Fruit fly (Drosophila melanogaster) whole organism, embryonic: ENCODE data around the gene Prim1.

ENCODE experiments used
- Awh ChIP-seq: fragments of 200-800 bp; sonication (Bioruptor generic); IDR thresholded peaks from 2 replicates; pipeline ENCODE4, ENCODE4 v1.3.6; 2022; ENCODE audit warnings: missing biosample characterization, missing genetic modification characterization
- CG10209 ChIP-seq: fragments of 200-800 bp; sonication (Bioruptor generic); optimal IDR thresholded peaks from 3 replicates; lab custom pipeline; 2017; ENCODE audit warnings: missing biosample characterization, mild to moderate bottlenecking, missing genetic modification characterization, missing genetic modification reagents
- CG13123 ChIP-seq: fragments of 200-800 bp; sonication (Bioruptor generic); optimal IDR thresholded peaks from 2 replicates; lab custom pipeline; 2016; ENCODE audit warnings: missing biosample characterization, missing genetic modification characterization
- CG13424 ChIP-seq: fragments of 200-800 bp; sonication (Bioruptor generic); optimal IDR thresholded peaks from 2 replicates; lab custom pipeline; 2019; ENCODE audit warnings: missing biosample characterization, mild to moderate bottlenecking, missing genetic modification characterization, moderate library complexity
- CG13894 ChIP-seq: fragments of 200-800 bp; sonication (Bioruptor generic); optimal IDR thresholded peaks from 3 replicates; lab custom pipeline; 2018; ENCODE audit warnings: missing biosample characterization, mild to moderate bottlenecking, missing genetic modification characterization, moderate library complexity
- CG14050 ChIP-seq: fragments of 200-800 bp; sonication (Bioruptor generic); IDR thresholded peaks from 3 replicates; pipeline ENCODE4 v1.3.6; 2022; ENCODE audit warnings: missing biosample characterization, missing genetic modification characterization
- CG15269 ChIP-seq: fragments of 200-800 bp; sonication (Bioruptor generic); optimal IDR thresholded peaks from 2 replicates; lab custom pipeline; 2018; ENCODE audit warnings: missing biosample characterization, mild to moderate bottlenecking, missing genetic modification characterization, moderate library complexity
- CG16779 ChIP-seq: fragments of 200-800 bp; sonication (Bioruptor generic); IDR thresholded peaks from 2 replicates; pipeline ENCODE4 v1.3.6; 2022; ENCODE audit warnings: missing biosample characterization, missing genetic modification characterization
- CG2129 ChIP-seq: fragments of 200-800 bp; sonication (Bioruptor generic); IDR thresholded peaks from 2 replicates; pipeline ENCODE4 v1.3.6; 2022; ENCODE audit warnings: missing biosample characterization, missing genetic modification characterization; ENCODE audit not compliant: partially characterized antibody
- CG3163 ChIP-seq: fragments of 200-800 bp; sonication (Bioruptor generic); optimal IDR thresholded peaks from 3 replicates; lab custom pipeline; 2016; ENCODE audit warnings: missing biosample characterization, missing genetic modification characterization
- CG34376 ChIP-seq: fragments of 200-800 bp; sonication (Bioruptor generic); optimal IDR thresholded peaks from 2 replicates; lab custom pipeline; 2018; ENCODE audit warnings: missing biosample characterization, mild to moderate bottlenecking, missing genetic modification characterization
- CG3847 ChIP-seq: fragments of 200-800 bp; sonication (Bioruptor generic); IDR thresholded peaks from 2 replicates; pipeline ENCODE4 v1.3.6; 2022; ENCODE audit warnings: missing biosample characterization, missing genetic modification characterization
- CG4730 ChIP-seq: fragments of 200-800 bp; sonication (Bioruptor generic); IDR thresholded peaks from 2 replicates; pipeline ENCODE4 v1.3.6; 2022; ENCODE audit warnings: missing biosample characterization, missing genetic modification characterization
- CG5953 ChIP-seq: fragments of 200-800 bp; sonication (Bioruptor generic); IDR thresholded peaks from 2 replicates; pipeline ENCODE4 v1.3.6; 2022; ENCODE audit warnings: missing biosample characterization, missing genetic modification characterization
- CG8478 ChIP-seq: fragments of >200 bp; optimal IDR thresholded peaks from 2 replicates; lab custom pipeline; 2018
- CG8765 ChIP-seq: fragments of 200-800 bp; sonication (Bioruptor generic); IDR thresholded peaks from 2 replicates; pipeline ENCODE4 v1.3.6; 2022; ENCODE audit warnings: missing biosample characterization, missing genetic modification characterization
- CG9932 ChIP-seq: fragments of 200-800 bp; sonication (Bioruptor generic); IDR thresholded peaks from 2 replicates; pipeline ENCODE4 v1.3.6; 2022; ENCODE audit warnings: missing biosample characterization, missing genetic modification characterization
- Dbx ChIP-seq: fragments of 200-800 bp; sonication (Bioruptor generic); IDR thresholded peaks from 3 replicates; pipeline ENCODE4 v1.3.6; 2022; ENCODE audit warnings: missing biosample characterization, missing genetic modification characterization
- Doc2 ChIP-seq: fragments of 200-800 bp; sonication (Bioruptor generic); IDR thresholded peaks from 2 replicates; pipeline ENCODE4 v1.3.6; 2022; ENCODE audit warnings: missing biosample characterization, missing genetic modification characterization
- Gsc ChIP-seq: fragments of 200-800 bp; sonication (Bioruptor generic); IDR thresholded peaks from 2 replicates; pipeline ENCODE4 v1.3.6; 2022; ENCODE audit warnings: missing biosample characterization, missing genetic modification characterization
- HHEX ChIP-seq: fragments of 200-800 bp; sonication (Bioruptor generic); optimal IDR thresholded peaks from 3 replicates; lab custom pipeline; 2017; ENCODE audit warnings: missing biosample characterization, mild to moderate bottlenecking, missing genetic modification characterization, missing genetic modification reagents
- HLHmδ ChIP-seq: fragments of 200-800 bp; sonication (Bioruptor generic); optimal IDR thresholded peaks from 2 replicates; lab custom pipeline; 2018; ENCODE audit warnings: missing biosample characterization, mild to moderate bottlenecking, missing genetic modification characterization, moderate library complexity
- Lpt ChIP-seq: fragments of >200 bp; optimal IDR thresholded peaks from 2 replicates; lab custom pipeline; 2018; ENCODE audit warnings: missing biosample characterization, missing genetic modification characterization
- NFAT ChIP-seq: fragments of 200-800 bp; sonication (Bioruptor generic); IDR thresholded peaks from 2 replicates; pipeline ENCODE4 v1.3.6; 2022; ENCODE audit warnings: missing biosample characterization, missing genetic modification characterization
- NK7.1 ChIP-seq: fragments of 200-800 bp; sonication (Bioruptor generic); optimal IDR thresholded peaks from 3 replicates; lab custom pipeline; 2016; ENCODE audit warnings: missing biosample characterization, missing genetic modification characterization
- ab ChIP-seq: fragments of 200-800 bp; sonication (Bioruptor generic); optimal IDR thresholded peaks from 2 replicates; lab custom pipeline; 2016; ENCODE audit warnings: missing biosample characterization, missing genetic modification characterization
- btn ChIP-seq: fragments of 200-800 bp; sonication (Bioruptor generic); optimal IDR thresholded peaks from 2 replicates; lab custom pipeline; 2016; ENCODE audit warnings: missing biosample characterization, missing genetic modification characterization
- chif ChIP-seq, 2 experiments: fragments of 200-800 bp; sonication (Bioruptor generic); optimal IDR thresholded peaks; 3 replicates each; lab custom pipeline; 2016; ENCODE audit warnings: missing biosample characterization in 2 of 2, missing genetic modification characterization in 2 of 2
- dmrt11E ChIP-seq: fragments of 200-800 bp; sonication (Bioruptor generic); optimal IDR thresholded peaks from 3 replicates; lab custom pipeline; 2018; ENCODE audit warnings: missing biosample characterization, mild to moderate bottlenecking, missing genetic modification characterization, moderate library complexity
- emc ChIP-seq: fragments of 200-800 bp; sonication (Bioruptor generic); optimal IDR thresholded peaks from 2 replicates; lab custom pipeline; 2016; ENCODE audit warnings: missing biosample characterization, missing genetic modification characterization
- ems ChIP-seq: fragments of 200-800 bp; sonication (Bioruptor generic); optimal IDR thresholded peaks from 3 replicates; lab custom pipeline; 2016; ENCODE audit warnings: missing biosample characterization, missing genetic modification characterization
- ewg ChIP-seq: fragments of 200-800 bp; sonication (Bioruptor generic); optimal IDR thresholded peaks from 3 replicates; lab custom pipeline; 2017; ENCODE audit warnings: mild to moderate bottlenecking, missing biosample characterization, missing genetic modification reagents, missing genetic modification characterization
- gcm2 ChIP-seq: fragments of 200-800 bp; sonication (Bioruptor generic); optimal IDR thresholded peaks from 2 replicates; lab custom pipeline; 2016; ENCODE audit warnings: missing biosample characterization, missing genetic modification characterization
- gfzf ChIP-seq: fragments of 200-800 bp; sonication (Bioruptor generic); optimal IDR thresholded peaks from 2 replicates; lab custom pipeline; 2016; ENCODE audit warnings: missing biosample characterization, mild to moderate bottlenecking, missing genetic modification characterization, moderate library complexity
- gsb ChIP-seq: fragments of 200-800 bp; sonication (Bioruptor generic); IDR thresholded peaks from 2 replicates; pipeline ENCODE4 v1.3.6; 2022; ENCODE audit warnings: missing biosample characterization, missing genetic modification characterization
- kni ChIP-seq: fragments of 200-800 bp; sonication (Bioruptor generic); optimal IDR thresholded peaks from 3 replicates; lab custom pipeline; 2017; ENCODE audit warnings: mild to moderate bottlenecking, missing biosample characterization, missing genetic modification reagents, missing genetic modification characterization
- mirr ChIP-seq: fragments of 200-800 bp; sonication (Bioruptor generic); optimal IDR thresholded peaks from 3 replicates; lab custom pipeline; 2018; ENCODE audit warnings: missing biosample characterization, mild to moderate bottlenecking, missing genetic modification characterization
- nerfin-2 ChIP-seq: fragments of 200-800 bp; sonication (Bioruptor generic); IDR thresholded peaks from 2 replicates; pipeline ENCODE4 v1.3.6; 2022; ENCODE audit warnings: missing biosample characterization, missing genetic modification characterization; ENCODE audit not compliant: partially characterized antibody
- org-1 ChIP-seq: fragments of 200-800 bp; sonication (Bioruptor generic); optimal IDR thresholded peaks from 2 replicates; lab custom pipeline; 2017; ENCODE audit warnings: missing biosample characterization, missing genetic modification characterization
- p53 ChIP-seq: fragments of 200-800 bp; sonication (Bioruptor generic); optimal IDR thresholded peaks from 2 replicates; lab custom pipeline; 2016; ENCODE audit warnings: missing biosample characterization, missing genetic modification characterization
- pfk ChIP-seq: fragments of 200-800 bp; sonication (Bioruptor generic); optimal IDR thresholded peaks from 2 replicates; lab custom pipeline; 2018; ENCODE audit warnings: missing biosample characterization, mild to moderate bottlenecking, missing genetic modification characterization, moderate library complexity
- sens ChIP-seq: fragments of 200-800 bp; sonication (Bioruptor generic); peaks from one replicate; lab custom pipeline; 2016; ENCODE audit warnings: missing biosample characterization, missing genetic modification characterization
- sim ChIP-seq: fragments of 200-800 bp; sonication (Bioruptor generic); IDR thresholded peaks from 2 replicates; pipeline ENCODE4 v1.3.6; 2022; ENCODE audit warnings: missing biosample characterization, missing genetic modification characterization
- so ChIP-seq: fragments of 200-800 bp; sonication (Bioruptor generic); IDR thresholded peaks from 3 replicates; pipeline ENCODE4 v1.3.6; 2022; ENCODE audit warnings: missing biosample characterization, missing genetic modification characterization
- sqz ChIP-seq: fragments of 200-800 bp; sonication (Bioruptor generic); optimal IDR thresholded peaks from 3 replicates; lab custom pipeline; 2018; ENCODE audit warnings: missing biosample characterization, mild to moderate bottlenecking, missing genetic modification characterization
- ssp ChIP-seq: fragments of 200-800 bp; sonication (Bioruptor generic); IDR thresholded peaks from 2 replicates; pipeline ENCODE4 v1.3.6; 2022; ENCODE audit warnings: missing biosample characterization, missing genetic modification characterization
- tin ChIP-seq: fragments of 200-800 bp; sonication (Bioruptor generic); optimal IDR thresholded peaks from 3 replicates; lab custom pipeline; 2016; ENCODE audit warnings: missing biosample characterization, missing genetic modification characterization
- tio ChIP-seq: fragments of 200-800 bp; sonication (Bioruptor generic); optimal IDR thresholded peaks from 2 replicates; lab custom pipeline; 2017; ENCODE audit warnings: missing biosample characterization, missing genetic modification characterization, inconsistent platforms
- tna ChIP-seq: fragments of 200-800 bp; sonication (Bioruptor generic); IDR thresholded peaks from 2 replicates; pipeline ENCODE4 v1.3.6; 2022; ENCODE audit warnings: missing biosample characterization, missing genetic modification characterization; ENCODE audit not compliant: partially characterized antibody
- unc-4 ChIP-seq: fragments of 200-800 bp; sonication (Bioruptor generic); IDR thresholded peaks from 2 replicates; pipeline ENCODE4 v1.3.6; 2022; ENCODE audit warnings: missing biosample characterization, missing genetic modification characterization; ENCODE audit not compliant: partially characterized antibody

Gene Prim1

DNA sequence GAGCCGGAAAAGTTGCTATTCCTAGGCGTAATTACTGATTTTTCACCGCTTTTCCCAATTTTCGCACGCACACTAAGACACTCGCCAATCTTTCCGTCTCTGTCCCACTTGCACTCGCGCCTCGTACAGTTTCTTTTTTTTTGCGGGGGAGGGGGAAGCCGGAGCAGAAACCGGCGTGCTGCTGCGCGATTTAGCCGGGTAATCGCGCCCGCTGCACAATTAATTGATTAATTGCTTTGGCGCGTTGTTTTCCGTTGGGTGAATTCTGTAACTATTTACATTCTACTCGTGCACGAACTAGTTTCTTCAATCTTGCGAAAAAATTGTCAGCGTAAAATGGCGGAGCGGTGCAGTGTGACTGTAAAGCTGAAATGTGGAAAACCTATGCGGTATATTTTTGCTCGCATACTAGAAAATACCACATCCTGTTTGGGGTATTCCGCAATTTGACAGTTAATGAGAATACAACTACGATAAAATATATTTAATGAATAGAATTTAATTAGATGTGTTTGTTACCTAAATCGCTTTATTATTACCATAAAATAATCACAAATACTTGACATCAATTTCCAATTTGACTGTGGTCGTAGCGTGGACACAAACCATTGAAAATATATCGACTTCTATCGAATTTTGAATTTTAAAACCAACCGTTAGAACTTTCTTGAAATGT is 24.8 kb upstream of the Prim1 start, which contains the start of gene Cpsf6 (continued):
- peak; percentile 35 for TF ChIP-seq ems (GFP tag; lab: Kevin White, UChicago)
- no peak for TF ChIP-seq sim (GFP tag; lab: Robert Waterston, UW)
- peak in 1 of 2 experiments; percentile 17 for TF ChIP-seq chif (GFP tag; optimal IDR thresholded peaks at IDR 0.05; lab: Kevin White, UChicago)
- TF ChIP-seq CG16779 (GFP tag; lab: Robert Waterston, UW): no peak; the same call in 1 of the 2 replicates
- TF ChIP-seq nerfin-2 (GFP tag; lab: Robert Waterston, UW): 0 out of 2 replicates have a peak, but pooled peaks have one; percentile 18
- TF ChIP-seq tna (GFP tag; lab: Robert Waterston, UW): no peak
- TF ChIP-seq org-1 (GFP tag; lab: Kevin White, UChicago): no peak
- TF ChIP-seq tio (GFP tag; lab: Kevin White, UChicago): peak; percentile 20
- peak; percentile 63 for TF ChIP-seq tin (GFP tag; lab: Kevin White, UChicago)
- peak; percentile 3 for TF ChIP-seq pfk (GFP tag; lab: Kevin White, UChicago)
- 0 out of 3 replicates have a peak, but pooled peaks have one; percentile 51 for TF ChIP-seq Dbx (GFP tag; lab: Robert Waterston, UW)
- no peak for TF ChIP-seq Lpt (GFP tag; lab: Kevin White, UChicago)
- no peak for TF ChIP-seq Doc2 (GFP tag; lab: Robert Waterston, UW)
- peak; percentile 22 for TF ChIP-seq HHEX (GFP tag; lab: Kevin White, UChicago)
- TF ChIP-seq CG4730 (GFP tag; lab: Robert Waterston, UW): peak; percentile 46; the same call in 1 of the 2 replicates
- no peak for TF ChIP-seq so
- no peak for TF ChIP-seq kni (GFP tag; lab: Kevin White, UChicago)
- no peak for TF ChIP-seq gsb (GFP tag; lab: Robert Waterston, UW)
- TF ChIP-seq HLHmδ: no peak
- no peak for TF ChIP-seq ab
- peak; percentile 88 for TF ChIP-seq CG8478 (lab: Kevin White, UChicago)
- peak; percentile 63 for TF ChIP-seq CG10209 (GFP tag; lab: Kevin White, UChicago)
- TF ChIP-seq CG3163: no peak
- no peak for TF ChIP-seq gcm2
- peak; percentile 66 for TF ChIP-seq CG3847 (GFP tag; lab: Robert Waterston, UW)
- TF ChIP-seq dmrt11E (tag; lab: Kevin White, UChicago): peak; percentile 66
- TF ChIP-seq CG14050 (GFP tag; lab: Robert Waterston, UW): peak; percentile 61; the same call in 2 of the 3 replicates
- peak; percentile 74 for TF ChIP-seq ssp (GFP tag; lab: Robert Waterston, UW)
- no peak for TF ChIP-seq CG5953 (GFP tag; lab: Robert Waterston, UW)
- no peak for TF ChIP-seq CG34376
- TF ChIP-seq CG13123 (GFP tag; lab: Kevin White, UChicago): no peak
- peak; percentile 54; the same call in 1 of the 2 replicates for TF ChIP-seq Awh
- TF ChIP-seq Gsc (GFP tag; lab: Robert Waterston, UW): no peak
- no peak for TF ChIP-seq CG2129
- TF ChIP-seq p53 (GFP tag; lab: Kevin White, UChicago): no peak
- TF ChIP-seq sqz (GFP tag; lab: Kevin White, UChicago): peak; percentile 74
- peak; percentile 19 for TF ChIP-seq ewg
- no peak for TF ChIP-seq CG13894 (tag; lab: Kevin White, UChicago)
- peak; percentile 86 for TF ChIP-seq sens
- no peak for TF ChIP-seq NK7.1
- no peak for TF ChIP-seq btn (GFP tag; lab: Kevin White, UChicago)
- TF ChIP-seq mirr (GFP tag; lab: Kevin White, UChicago): peak; percentile 31
- TF ChIP-seq gfzf: peak; percentile 79
- TF ChIP-seq CG15269 (tag; lab: Kevin White, UChicago): peak; percentile 74
- TF ChIP-seq emc (GFP tag; lab: Kevin White, UChicago): no peak
- peak; percentile 79 for TF ChIP-seq CG13424 (tag; lab: Kevin White, UChicago)
- no peak; the same call in 1 of the 2 replicates for TF ChIP-seq NFAT (GFP tag; lab: Robert Waterston, UW)
- peak; percentile 70 for TF ChIP-seq CG9932 (GFP tag; lab: Robert Waterston, UW)
- peak; percentile 29; the same call in 1 of the 2 replicates for TF ChIP-seq unc-4 (GFP tag; lab: Robert Waterston, UW)
- TF ChIP-seq CG8765 (GFP tag; lab: Robert Waterston, UW): peak; percentile 50; the same call in 1 of the 2 replicates
